Worm (Caenorhabditis elegans) whole organism, late embryonic: ENCODE data around the gene D2089.3.

Experiments
- Y22D7AL.16 ChIP-seq: sonication (generic microtip); optimal IDR thresholded peaks from 2 replicates; lab custom pipeline; 2016; ENCODE audit warnings: missing genetic modification characterization, missing compliant biosample characterization
- dve-1 ChIP-seq: sonication (generic microtip); optimal IDR thresholded peaks from 2 replicates; lab custom pipeline; 2017; ENCODE audit warnings: antibody characterized with exemption, mild to moderate bottlenecking, missing genetic modification characterization, missing compliant biosample characterization
- ets-4 ChIP-seq: sonication (generic microtip); optimal IDR thresholded peaks from 2 replicates; lab custom pipeline; 2016; ENCODE audit warnings: missing genetic modification characterization, missing compliant biosample characterization
- fkh-10 ChIP-seq: fragments of 150-350 bp; optimal IDR thresholded peaks from 2 replicates; lab custom pipeline; 2014; ENCODE audit warnings: missing biosample characterization, missing genetic modification reagents, missing genetic modification characterization
- fkh-6 ChIP-seq: sonication (generic microtip); optimal IDR thresholded peaks from 2 replicates; lab custom pipeline; 2016; ENCODE audit warnings: missing genetic modification characterization, missing compliant biosample characterization
- hlh-30 ChIP-seq: sonication (generic microtip); optimal IDR thresholded peaks from 2 replicates; lab custom pipeline; 2017; ENCODE audit warnings: antibody characterized with exemption, missing genetic modification characterization, missing compliant biosample characterization; ENCODE audit not compliant: insufficient read depth
- nhr-11 ChIP-seq: fragments of 150-350 bp; optimal IDR thresholded peaks from 2 replicates; lab custom pipeline; 2014; ENCODE audit warnings: missing biosample characterization, missing genetic modification characterization
- ttx-3 ChIP-seq: sonication (generic microtip); optimal IDR thresholded peaks from 2 replicates; lab custom pipeline; 2016; ENCODE audit warnings: missing genetic modification reagents, missing genetic modification characterization, missing compliant biosample characterization
- unc-3 ChIP-seq, 2 experiments: fragments of 200-800 bp in 1 of 2; sonication (Bioruptor generic) in 1 of 2; sonication (generic microtip) in 1 of 2; conservative IDR thresholded peaks in 1 of 2; optimal IDR thresholded peaks in 1 of 2; 2 replicates each; pipeline versions ENCODE4 v1.3.6 to Lab custom; 2016 to 2022; ENCODE audit warnings: missing compliant biosample characterization in 2 of 2, missing genetic modification characterization in 2 of 2, missing genetic modification reagents in 1 of 2
- unc-55 ChIP-seq: sonication (generic microtip); optimal IDR thresholded peaks from 2 replicates; lab custom pipeline; 2017; ENCODE audit warnings: missing biosample characterization, missing genetic modification reagents, missing genetic modification characterization

ce11 chrII:10706901-10707300, 42.0 kb upstream of the D2089.3 start, which contains the start of gene col-80:
- TF ChIP-seq ets-4 (no peak), hlh-30 (tag; lab: Kevin White, UChicago) (no peak), unc-3 (GFP tag; conservative IDR thresholded peaks at IDR 0.05; lab: Robert Waterston, UW) (no peak), unc-3 (tag; optimal IDR thresholded peaks at IDR 0.05; lab: Kevin White, UChicago) (no peak), unc-55 (GFP tag; lab: Kevin White, UChicago) (no peak), fkh-10 (no peak), fkh-6 (tag; lab: Kevin White, UChicago) (no peak), dve-1 (no peak), ttx-3 (no peak), Y22D7AL.16 (tag; lab: Kevin White, UChicago) (no peak), nhr-11 (tag; lab: Kevin White, UChicago) (no peak)
